Fruit fly (Drosophila melanogaster) whole organism, prepupa: ENCODE data around the gene CG3704.

Experiments used
- Eip75B ChIP-seq: fragments of 200-800 bp; sonication (Bioruptor generic); optimal IDR thresholded peaks from 3 replicates; lab custom pipeline; 2016; ENCODE audit warnings: missing biosample characterization, missing genetic modification characterization
- Eip93F ChIP-seq: fragments of 200-800 bp; sonication (Bioruptor generic); optimal IDR thresholded peaks from 2 replicates; lab custom pipeline; 2016; ENCODE audit warnings: missing biosample characterization, mild to moderate bottlenecking, missing genetic modification characterization
- Gug ChIP-seq: fragments of 200-800 bp; sonication (Bioruptor generic); IDR thresholded peaks from 2 replicates; pipeline ENCODE4 v1.3.6; 2022; ENCODE audit warnings: missing biosample characterization, missing genetic modification characterization
- Met ChIP-seq: fragments of 200-800 bp; sonication (Bioruptor generic); optimal IDR thresholded peaks from 3 replicates; lab custom pipeline; 2016; ENCODE audit warnings: missing biosample characterization, missing genetic modification characterization
- Sox14 ChIP-seq: fragments of 200-800 bp; sonication (Bioruptor generic); optimal IDR thresholded peaks from 3 replicates; lab custom pipeline; 2016; ENCODE audit warnings: missing biosample characterization, missing genetic modification characterization
- vri ChIP-seq: fragments of 200-800 bp; sonication (Bioruptor generic); optimal IDR thresholded peaks from 3 replicates; lab custom pipeline; 2016; ENCODE audit warnings: missing biosample characterization, mild to moderate bottlenecking, missing genetic modification characterization

dm6 chrX:990218-990617 is 49.6 kb upstream of the CG3704 start, which contains the start of gene CG18823:
- TF ChIP-seq Met = no peak
- no peak for TF ChIP-seq Sox14 (GFP tag; lab: Kevin White, UChicago)
- no peak for TF ChIP-seq vri (GFP tag; lab: Kevin White, UChicago)
- TF ChIP-seq Gug (GFP tag; lab: Robert Waterston, UW) = no peak
- TF ChIP-seq Eip75B (GFP tag; lab: Kevin White, UChicago) = no peak
- TF ChIP-seq Eip93F (GFP tag; lab: Kevin White, UChicago) = no peak
